Worm (Caenorhabditis elegans) whole organism, young adult: ENCODE results near the gene B0228.1.

Experiments used
- dpl-1 ChIP-seq: fragments of 150-350 bp; optimal IDR thresholded peaks from 2 replicates; lab custom pipeline; 2014; ENCODE audit warnings: missing biosample characterization, missing genetic modification reagents, missing genetic modification characterization
- nfya-1 ChIP-seq: sonication (generic microtip); optimal IDR thresholded peaks from 2 replicates; lab custom pipeline; 2017; ENCODE audit warnings: antibody characterized with exemption, missing compliant biosample characterization, missing genetic modification characterization, borderline replicate concordance; ENCODE audit not compliant: insufficient read depth
- unc-130 ChIP-seq: sonication (generic microtip); optimal IDR thresholded peaks from 2 replicates; lab custom pipeline; 2016; ENCODE audit warnings: missing genetic modification reagents, missing genetic modification characterization, missing compliant biosample characterization

ce11 chrII:7718491-7718890 is 36.7 kb upstream of the B0228.1 start, which contains the start of gene cpna-5:
- no peak for TF ChIP-seq dpl-1 (GFP tag; lab: Kevin White, UChicago)
- no peak for TF ChIP-seq unc-130 (GFP tag; lab: Kevin White, UChicago)
- no peak for TF ChIP-seq nfya-1 (tag; lab: Kevin White, UChicago)
